Worm (Caenorhabditis elegans) whole organism, L1 larva: ENCODE data around the gene ZK666.15.

ENCODE experiments used
- jun-1 ChIP-seq: fragments of 150-350 bp; optimal IDR thresholded peaks from 2 replicates; lab custom pipeline; 2014; ENCODE audit warnings: missing biosample characterization, missing genetic modification reagents, missing genetic modification characterization
- nhr-237 ChIP-seq: fragments of 150-350 bp; optimal IDR thresholded peaks from 2 replicates; lab custom pipeline; 2014; ENCODE audit warnings: missing biosample characterization, missing genetic modification characterization
- zag-1 ChIP-seq: fragments of 150-350 bp; optimal IDR thresholded peaks from 2 replicates; lab custom pipeline; 2014; ENCODE audit warnings: missing biosample characterization, missing genetic modification characterization
- zip-4 ChIP-seq: fragments of 200-800 bp; sonication (Bioruptor generic); optimal IDR thresholded peaks from 2 replicates; lab custom pipeline; 2018; ENCODE audit warnings: mild to moderate bottlenecking, missing genetic modification characterization, moderate library complexity, missing compliant biosample characterization

- no peak for TF ChIP-seq zag-1 (tag; lab: Kevin White, UChicago)
- no peak for TF ChIP-seq nhr-237 (tag; lab: Kevin White, UChicago)
- no peak for TF ChIP-seq jun-1
- no peak for TF ChIP-seq zip-4
Measured at ce11 chrII:10476039-10476438, 10.8 kb upstream of the ZK666.15 start, which contains the start of gene clec-58.
